Worm (Caenorhabditis elegans) whole organism, late embryonic: Measurements from ENCODE around the gene ogr-2.

Experiments used
- F13H6.1 ChIP-seq: sonication (generic microtip); optimal IDR thresholded peaks from 2 replicates; lab custom pipeline; 2016; ENCODE audit warnings: missing genetic modification characterization, missing compliant biosample characterization
- T23F11.4 ChIP-seq: fragments of 200-800 bp; sonication (Bioruptor generic); optimal IDR thresholded peaks from 2 replicates; lab custom pipeline; 2018; ENCODE audit warnings: mild to moderate bottlenecking, missing genetic modification characterization, missing compliant biosample characterization
- ama-1 ChIP-seq: fragments of 150-350 bp; optimal IDR thresholded peaks from 2 replicates; lab custom pipeline; 2014
- ceh-18 ChIP-seq: sonication (generic microtip); optimal IDR thresholded peaks from 2 replicates; lab custom pipeline; 2016; ENCODE audit warnings: missing genetic modification characterization, missing compliant biosample characterization
- ceh-6 ChIP-seq: fragments of 200-800 bp; sonication (Bioruptor generic); optimal IDR thresholded peaks from 2 replicates; lab custom pipeline; 2018; ENCODE audit warnings: mild to moderate bottlenecking, missing genetic modification characterization, missing compliant biosample characterization
- dmd-4 ChIP-seq: sonication (generic microtip); optimal IDR thresholded peaks from 2 replicates; lab custom pipeline; 2016; ENCODE audit warnings: borderline replicate concordance, missing genetic modification characterization, missing compliant biosample characterization
- fkh-10 ChIP-seq: fragments of 150-350 bp; optimal IDR thresholded peaks from 2 replicates; lab custom pipeline; 2014; ENCODE audit warnings: missing biosample characterization, missing genetic modification reagents, missing genetic modification characterization
- gmeb-2 ChIP-seq: sonication (generic microtip); optimal IDR thresholded peaks from 2 replicates; lab custom pipeline; 2016; ENCODE audit warnings: missing genetic modification characterization, inconsistent platforms, missing compliant biosample characterization
- hlh-8 ChIP-seq: sonication (generic microtip); optimal IDR thresholded peaks from 2 replicates; lab custom pipeline; 2016; ENCODE audit warnings: missing genotype, missing genetic modification characterization, missing compliant biosample characterization
- lin-11 ChIP-seq: fragments of 200-800 bp; sonication (Bioruptor generic); optimal IDR thresholded peaks from 2 replicates; lab custom pipeline; 2018; ENCODE audit warnings: mild to moderate bottlenecking, missing genetic modification characterization, missing compliant biosample characterization
- nhr-11 ChIP-seq: fragments of 150-350 bp; optimal IDR thresholded peaks from 2 replicates; lab custom pipeline; 2014; ENCODE audit warnings: missing biosample characterization, missing genetic modification characterization
- nhr-232 ChIP-seq: sonication (generic microtip); optimal IDR thresholded peaks from 2 replicates; lab custom pipeline; 2016; ENCODE audit warnings: missing genetic modification characterization, missing compliant biosample characterization
- sox-2 ChIP-seq: fragments of 200-800 bp; sonication (Bioruptor generic); IDR thresholded peaks from 2 replicates; pipeline ENCODE4 v1.3.6; 2022; ENCODE audit warnings: missing genetic modification reagents, missing genetic modification characterization, missing compliant biosample characterization
- unc-3 ChIP-seq, 2 experiments: fragments of 200-800 bp in 1 of 2; sonication (Bioruptor generic) in 1 of 2; sonication (generic microtip) in 1 of 2; conservative IDR thresholded peaks in 1 of 2; optimal IDR thresholded peaks in 1 of 2; 2 replicates each; pipeline versions ENCODE4 v1.3.6 to Lab custom; 2016 to 2022; ENCODE audit warnings: missing compliant biosample characterization in 2 of 2, missing genetic modification characterization in 2 of 2, missing genetic modification reagents in 1 of 2

- no peak for TF ChIP-seq ama-1
- TF ChIP-seq dmd-4 (tag; lab: Kevin White, UChicago): no peak
- no peak for TF ChIP-seq F13H6.1 (tag; lab: Kevin White, UChicago)
- no peak for TF ChIP-seq unc-3 (GFP tag; conservative IDR thresholded peaks at IDR 0.05; lab: Robert Waterston, UW)
- TF ChIP-seq unc-3 (tag; optimal IDR thresholded peaks at IDR 0.05; lab: Kevin White, UChicago): no peak
- no peak for TF ChIP-seq sox-2 (GFP tag; lab: Robert Waterston, UW)
- TF ChIP-seq nhr-11: no peak
- TF ChIP-seq ceh-18 (tag; lab: Kevin White, UChicago): no peak
- TF ChIP-seq nhr-232 (tag; lab: Kevin White, UChicago): no peak
- no peak for TF ChIP-seq fkh-10 (GFP tag; lab: Kevin White, UChicago)
- no peak for TF ChIP-seq gmeb-2
- no peak for TF ChIP-seq T23F11.4
- no peak for TF ChIP-seq ceh-6 (GFP tag; lab: Kevin White, UChicago)
- no peak for TF ChIP-seq hlh-8 (tag; lab: Kevin White, UChicago)
- no peak for TF ChIP-seq lin-11
These were observed 12.7 kb upstream of the ogr-2 start, which contains the start of gene F52H3.6 for ce11 chrII:10028195-10028594.
